Worm (Caenorhabditis elegans) whole organism, dauer: ENCODE measurements around the gene iars-1.

Experiments
- unc-62 ChIP-seq: sonication (generic microtip); optimal IDR thresholded peaks from 2 replicates; lab custom pipeline; 2017; ENCODE audit warnings: missing biosample characterization, missing genetic modification reagents, missing genetic modification characterization

Gene iars-1

DNA sequence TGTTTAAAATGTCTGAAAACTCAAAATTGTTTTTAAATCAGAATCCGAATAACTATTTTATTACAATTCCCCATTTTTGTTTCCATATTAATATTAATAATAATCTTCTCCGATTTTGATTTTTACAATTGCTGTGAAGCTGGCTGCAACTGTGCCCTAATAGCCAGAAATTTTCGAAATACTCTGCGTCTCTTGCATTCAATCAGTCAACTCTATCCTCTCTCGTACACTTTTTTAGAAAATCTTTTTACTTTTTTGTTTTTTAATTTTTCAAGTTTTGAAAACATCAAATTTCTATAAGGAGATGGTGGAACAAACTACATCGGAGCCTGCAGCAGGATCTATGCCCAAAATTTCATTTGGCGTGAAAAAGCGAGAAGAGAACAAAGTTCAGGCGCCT lies 10.6 kb upstream of the iars-1 start, which contains the start of gene gkow-1:
TSS of gene gkow-1 (plus strand) at position 301 of the 400 bp plus-strand sequence.
- TF ChIP-seq unc-62 (GFP tag; lab: Kevin White, UChicago) = no peak

DNA sequence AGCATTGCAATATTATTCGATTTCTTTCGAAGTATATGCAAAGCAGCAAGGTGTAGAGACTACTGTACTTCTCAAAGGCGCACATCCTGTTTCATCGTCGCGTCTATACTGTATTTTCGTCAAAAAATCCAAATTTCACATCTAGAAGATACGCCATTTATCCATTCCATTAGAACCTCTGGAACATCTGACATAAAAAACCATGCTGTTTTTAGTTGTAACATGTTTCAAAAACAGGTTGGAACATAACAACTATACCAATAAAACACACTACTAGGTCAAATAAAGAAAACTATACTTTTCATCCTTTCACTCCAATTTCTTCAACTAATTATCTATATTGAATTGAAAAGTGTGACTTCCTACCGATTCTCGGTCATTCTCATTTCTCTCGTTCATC lies 8.1 kb upstream of the iars-1 start, which contains the start of gene ugt-59:
TSS of gene ugt-59 (plus strand) at position 301 of the 400 bp plus-strand sequence.
- TF ChIP-seq unc-62 (GFP tag; lab: Kevin White, UChicago) = no peak

DNA sequence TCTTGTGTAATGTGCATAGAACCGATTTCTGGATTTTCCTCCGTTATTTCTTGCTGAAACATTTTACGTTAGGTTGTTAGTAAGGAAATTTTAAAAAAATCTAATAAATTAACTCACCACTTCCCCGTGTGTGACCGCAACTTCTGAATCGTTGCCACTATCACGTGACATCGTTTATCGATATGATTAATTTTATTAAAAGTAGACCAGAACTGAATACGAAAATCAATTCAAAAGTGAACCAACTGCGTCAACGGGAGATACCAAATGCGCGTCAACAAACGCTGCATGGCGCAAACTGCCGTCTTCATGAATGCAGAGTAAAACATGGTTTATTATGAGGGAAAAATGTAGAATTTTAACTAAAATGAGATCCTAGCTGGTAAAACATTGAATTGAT lies 2.4 kb upstream of the iars-1 start, which contains the start of gene sir-2.1:
TSS of gene sir-2.1 (minus strand) at position 212 of the 400 bp plus-strand sequence.
- TF ChIP-seq unc-62 (GFP tag; lab: Kevin White, UChicago) = no peak

ce11 chrIV:10367740-10368246 lies 608 bp upstream of the iars-1 start, which contains the start of gene pges-2:
TSS of gene pges-2 (minus strand) at chrIV:10367790.
- TF ChIP-seq unc-62 (GFP tag; lab: Kevin White, UChicago) = no peak

DNA sequence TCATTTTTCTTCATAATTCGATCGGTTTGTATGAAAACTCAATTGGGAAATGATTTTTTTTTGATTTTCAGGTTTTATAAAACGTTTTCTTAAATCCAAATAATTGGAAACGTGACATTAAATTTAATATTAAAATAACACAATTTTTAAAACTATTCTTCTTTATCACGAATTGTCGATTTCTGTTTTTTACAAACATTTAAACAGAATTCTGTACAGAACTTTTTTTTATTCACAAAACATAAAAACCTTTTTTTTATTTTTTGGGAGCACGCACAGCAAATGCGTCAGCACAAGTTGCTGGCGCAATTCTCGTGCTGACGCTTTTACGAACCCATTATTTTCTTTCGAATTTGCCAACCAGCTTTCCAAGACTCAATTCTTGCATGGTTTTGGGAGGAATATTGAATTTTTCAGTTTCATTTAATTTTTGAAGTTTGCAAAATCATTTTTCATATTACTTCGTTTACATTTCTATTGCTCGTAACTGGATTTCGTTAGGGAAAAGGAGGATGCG lies 5.4 kb downstream of the iars-1 start, which contains the start of gene mpz-5:
TSS of gene mpz-5 (minus strand) at position 51 of the 517 bp plus-strand sequence.
- TF ChIP-seq unc-62 (GFP tag; lab: Kevin White, UChicago) = no peak

- no peak for TF ChIP-seq unc-62 (GFP tag; lab: Kevin White, UChicago)
Observed at ce11 chrIV:10374601-10375000, 6.2 kb downstream of the iars-1 start, which contains the start of gene mask-1. TSS of gene mask-1 (plus strand) at chrIV:10374901.

ce11 chrIV:10380626-10381025 lies 12.2 kb downstream of the iars-1 start:
- TF ChIP-seq unc-62 (GFP tag; lab: Kevin White, UChicago) = no peak

- TF ChIP-seq unc-62 (GFP tag; lab: Kevin White, UChicago) = no peak
Observed at ce11 chrIV:10381035-10381434, 12.6 kb downstream of the iars-1 start.

DNA sequence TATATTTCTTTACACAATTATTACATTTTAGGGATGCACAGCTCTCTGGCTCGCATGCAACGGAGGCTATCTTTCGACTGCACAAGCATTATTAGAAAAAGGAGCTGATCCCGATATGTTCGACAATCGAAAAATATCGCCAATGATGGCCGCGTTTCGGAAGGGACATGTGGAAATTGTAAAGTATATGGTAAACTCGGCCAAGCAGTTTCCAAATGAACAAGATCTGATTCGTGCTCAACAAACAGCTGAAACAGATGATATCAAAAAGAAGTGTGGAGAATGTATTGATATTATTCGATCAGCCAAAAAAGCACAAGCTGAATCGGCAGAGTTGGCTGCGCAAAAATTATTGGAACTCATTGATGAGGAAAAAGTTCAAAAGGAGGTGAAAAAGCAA lies 14.5 kb downstream of the iars-1 start:
- no peak for TF ChIP-seq unc-62 (GFP tag; lab: Kevin White, UChicago)

DNA sequence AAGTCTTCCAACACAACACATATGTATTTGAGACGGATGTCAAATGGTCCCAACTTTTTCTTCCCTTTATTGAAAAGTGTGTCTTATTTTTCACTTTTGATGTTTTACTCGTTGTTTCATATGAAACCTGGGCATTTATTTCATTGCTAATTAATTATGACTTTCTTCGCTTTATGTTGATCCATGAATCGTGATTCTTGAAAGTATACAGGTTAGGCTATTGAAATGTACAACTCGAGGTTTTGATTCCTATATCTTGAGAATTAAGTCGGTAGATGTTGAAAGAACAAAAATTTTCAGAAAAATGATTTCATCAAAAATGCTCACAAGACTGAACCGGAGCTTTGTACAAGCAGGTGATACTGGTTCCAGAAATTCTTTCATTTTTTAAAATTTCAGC lies 18.7 kb downstream of the iars-1 start, which contains the start of gene nfu-1:
TSS of gene nfu-1 (plus strand) at position 301 of the 400 bp plus-strand sequence.
- TF ChIP-seq unc-62 (GFP tag; lab: Kevin White, UChicago) = no peak

DNA sequence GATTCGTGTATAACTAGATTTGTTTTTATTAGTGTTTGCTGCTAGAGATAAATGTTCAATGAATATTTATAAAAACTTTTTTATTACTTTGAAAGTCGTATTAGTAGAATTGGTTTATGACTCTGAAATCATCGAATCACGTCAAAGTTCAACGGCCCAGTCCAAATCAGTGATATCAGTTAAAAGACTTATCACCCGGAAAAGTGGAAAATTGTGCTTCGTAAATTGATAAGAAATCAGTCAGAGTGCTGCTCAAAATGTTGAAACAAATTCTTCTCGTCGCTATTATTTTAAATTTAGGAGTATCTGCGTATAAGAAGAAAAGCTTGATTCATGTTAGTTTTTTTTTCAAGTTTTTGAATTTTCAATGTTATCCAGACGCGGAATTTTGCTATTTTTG lies 19.9 kb downstream of the iars-1 start, which contains the start of gene R10H10.3:
TSS of gene R10H10.3 (plus strand) at position 243 of the 400 bp plus-strand sequence.
- no peak for TF ChIP-seq unc-62 (GFP tag; lab: Kevin White, UChicago)

DNA sequence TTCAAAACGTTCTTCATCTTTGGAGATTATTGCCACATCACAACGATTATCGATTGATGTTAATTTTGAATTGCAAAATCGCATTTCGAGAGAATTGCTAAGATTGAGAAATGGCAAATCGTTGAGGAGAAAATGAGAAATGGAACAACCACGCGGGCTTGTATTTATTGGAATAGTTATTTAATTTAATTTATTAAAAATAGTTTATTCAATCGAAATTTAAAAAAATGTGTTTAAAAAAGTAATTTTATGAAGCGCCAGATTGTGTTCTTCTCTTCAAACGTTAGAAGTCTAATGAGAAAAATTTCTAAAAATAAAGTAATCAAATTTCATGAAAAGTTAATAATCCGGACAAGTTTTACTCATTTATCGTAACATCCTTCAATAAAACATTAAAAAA lies 23.4 kb downstream of the iars-1 start, which contains the start of gene spe-26:
TSS of gene spe-26 (minus strand) at position 101 of the 400 bp plus-strand sequence.
- TF ChIP-seq unc-62 (GFP tag; lab: Kevin White, UChicago) = no peak

ce11 chrIV:10394858-10395257 lies 26.5 kb downstream of the iars-1 start, which contains the start of gene R10H10.4:
TSS of gene R10H10.4 (minus strand) at chrIV:10394958.
- TF ChIP-seq unc-62 (GFP tag; lab: Kevin White, UChicago) = no peak

DNA sequence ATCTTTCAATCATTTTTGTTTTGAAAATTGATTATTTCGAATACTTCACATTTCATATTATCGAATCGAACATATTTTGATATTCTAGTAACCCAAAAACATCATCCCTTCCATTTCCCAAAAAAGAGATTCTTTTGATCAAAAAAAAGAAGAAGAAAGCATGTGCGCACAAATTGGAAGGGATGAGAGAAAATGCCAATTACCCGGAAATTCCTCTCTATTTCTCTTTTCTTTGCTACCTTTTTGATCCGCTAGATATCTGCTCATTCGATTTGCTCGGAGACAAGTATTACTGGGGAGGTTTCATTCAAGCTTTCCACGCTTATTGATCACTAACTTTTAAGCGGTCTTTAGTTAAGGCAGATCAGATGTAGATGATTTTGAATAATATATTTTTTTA lies 28.4 kb downstream of the iars-1 start:
- no peak for TF ChIP-seq unc-62 (GFP tag; lab: Kevin White, UChicago)

- no peak for TF ChIP-seq unc-62 (GFP tag; lab: Kevin White, UChicago)
Observed at ce11 chrIV:10398244-10398643, 29.8 kb downstream of the iars-1 start.

DNA sequence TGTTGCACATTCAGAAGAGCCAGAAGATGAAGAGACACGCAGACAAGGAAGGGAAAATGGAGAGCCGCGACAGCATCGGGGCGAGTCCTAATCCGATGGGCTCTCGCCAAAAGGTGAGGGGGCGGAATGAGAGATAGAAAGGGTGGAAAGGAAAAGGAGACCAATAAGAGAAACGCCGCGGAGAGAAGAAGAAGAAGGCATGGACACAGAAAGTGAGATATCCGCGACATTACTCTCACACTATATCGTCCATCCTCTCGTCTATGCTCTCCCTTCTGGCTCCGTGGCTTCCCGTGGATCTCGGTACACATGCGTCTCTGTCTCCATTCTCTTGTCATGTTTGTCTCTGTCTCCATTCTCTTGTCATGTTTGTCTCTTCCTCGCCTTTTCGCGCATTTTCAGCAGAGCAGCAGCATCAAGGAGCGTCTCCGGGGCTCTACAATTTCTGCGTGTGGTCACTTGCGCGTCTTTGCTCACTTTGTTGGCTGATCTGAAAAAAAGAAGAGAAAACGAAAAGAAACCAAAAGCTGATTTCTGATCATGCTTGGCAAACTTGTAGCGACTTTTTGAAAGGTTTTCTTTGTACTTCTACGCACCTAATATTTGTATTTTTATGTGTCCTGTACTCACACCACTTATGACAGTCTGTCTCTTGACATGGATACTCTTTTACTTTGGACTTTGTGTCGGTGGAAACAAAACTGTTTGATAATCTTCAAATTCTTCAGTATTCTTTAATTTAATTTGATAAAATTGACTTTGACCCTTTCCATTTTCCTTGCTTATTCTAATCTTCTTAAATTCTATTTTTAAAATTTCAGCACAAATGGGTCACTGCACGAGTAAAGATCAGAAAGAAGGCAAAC lies 35.0 kb downstream of the iars-1 start, which contains the start of gene gpa-7:
TSS of gene gpa-7 (plus strand) at position 816 of the 866 bp plus-strand sequence.
- no peak for TF ChIP-seq unc-62 (GFP tag; lab: Kevin White, UChicago)
